Fruit fly (Drosophila melanogaster) whole organism, larva: Measurements from ENCODE around the gene temp.

Experiments used
- noc ChIP-seq: fragments of 200-800 bp; sonication (Bioruptor generic); optimal IDR thresholded peaks from 3 replicates; lab custom pipeline; 2019; ENCODE audit warnings: missing biosample characterization, mild to moderate bottlenecking, missing genetic modification characterization, moderate library complexity

The temp gene

DNA sequence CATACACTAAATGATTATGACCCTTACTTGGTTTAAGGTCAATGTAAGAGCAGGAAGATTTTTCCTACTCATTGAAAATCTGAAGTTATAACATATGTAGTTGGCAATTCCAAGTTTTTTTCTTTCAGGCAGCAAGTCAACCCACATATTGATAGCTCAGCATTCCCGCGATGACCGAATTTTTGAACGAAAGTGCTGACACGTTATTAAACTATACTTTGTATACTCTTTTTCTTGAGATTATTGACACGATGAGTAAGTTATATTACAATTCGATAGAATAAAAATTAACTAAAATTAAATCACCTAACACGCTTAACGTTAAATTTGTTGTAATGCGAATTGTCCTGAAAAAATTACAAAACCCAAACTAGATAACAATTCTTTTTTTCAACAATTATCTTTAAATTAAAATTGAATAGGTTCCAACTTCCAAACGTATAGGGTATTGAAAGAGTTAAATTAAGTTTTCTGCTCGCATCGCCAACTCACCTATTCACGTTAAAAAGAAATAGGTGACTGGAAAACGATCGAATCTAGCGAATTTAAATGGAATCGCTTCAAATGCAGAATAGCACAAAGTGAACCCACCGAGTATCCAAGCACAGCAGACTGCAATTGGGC is 13.0 kb upstream of the temp start, which contains the start of gene Vml:
Vml (plus strand) TSS at position 574 of the 624 bp plus-strand sequence.
- no peak for TF ChIP-seq noc (tag; lab: Kevin White, UChicago)

DNA sequence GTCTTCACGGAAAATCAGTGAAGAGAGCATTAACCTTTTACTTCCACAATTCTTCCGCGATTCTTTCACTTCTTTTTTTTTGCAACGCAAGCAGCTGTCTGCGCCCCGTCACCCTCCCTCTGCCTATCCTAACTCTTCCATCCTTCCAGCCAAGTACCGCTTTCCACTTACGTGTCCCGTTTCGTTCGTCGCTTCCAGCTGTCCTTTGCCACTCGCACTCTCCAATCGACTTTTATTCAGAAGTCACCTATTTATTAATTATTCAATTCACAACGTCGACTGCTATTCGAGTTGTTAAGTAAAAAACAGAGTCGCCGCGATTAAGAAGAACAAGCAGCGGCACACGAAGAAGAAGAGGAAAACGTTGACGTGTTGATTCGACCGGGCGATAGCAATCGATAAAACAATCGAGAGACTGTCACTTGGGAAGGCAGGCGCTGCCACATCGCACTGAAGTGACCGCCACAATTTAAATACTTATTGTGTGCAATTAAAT is 12.4 kb upstream of the temp start, which contains the start of gene Grp170:
Grp170 (minus strand) TSS at position 365 of the 496 bp plus-strand sequence.
- peak; percentile 32 for TF ChIP-seq noc (tag; lab: Kevin White, UChicago)

DNA sequence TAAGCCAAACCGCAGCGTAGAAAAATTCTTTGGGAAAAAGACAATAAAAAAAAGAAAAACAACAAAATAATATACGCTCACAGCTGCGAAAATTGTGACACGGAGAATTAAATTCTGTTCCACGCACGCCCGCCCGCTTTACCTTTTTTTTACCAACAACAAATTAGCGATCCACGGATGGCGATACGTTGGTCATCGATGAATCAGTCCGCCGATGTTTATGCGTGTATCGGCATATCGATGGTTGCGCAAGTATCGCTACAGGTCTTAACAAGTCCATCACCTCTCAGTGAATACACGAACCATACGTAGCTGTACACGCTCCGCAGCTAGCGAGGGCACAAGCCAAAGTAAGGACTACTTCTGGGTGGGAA is 8.2 kb upstream of the temp start, which contains the start of gene CG2924:
CG2924 (minus strand) TSS at position 205 of the 374 bp plus-strand sequence.
- TF ChIP-seq noc (tag; lab: Kevin White, UChicago), result peak; percentile 10

DNA sequence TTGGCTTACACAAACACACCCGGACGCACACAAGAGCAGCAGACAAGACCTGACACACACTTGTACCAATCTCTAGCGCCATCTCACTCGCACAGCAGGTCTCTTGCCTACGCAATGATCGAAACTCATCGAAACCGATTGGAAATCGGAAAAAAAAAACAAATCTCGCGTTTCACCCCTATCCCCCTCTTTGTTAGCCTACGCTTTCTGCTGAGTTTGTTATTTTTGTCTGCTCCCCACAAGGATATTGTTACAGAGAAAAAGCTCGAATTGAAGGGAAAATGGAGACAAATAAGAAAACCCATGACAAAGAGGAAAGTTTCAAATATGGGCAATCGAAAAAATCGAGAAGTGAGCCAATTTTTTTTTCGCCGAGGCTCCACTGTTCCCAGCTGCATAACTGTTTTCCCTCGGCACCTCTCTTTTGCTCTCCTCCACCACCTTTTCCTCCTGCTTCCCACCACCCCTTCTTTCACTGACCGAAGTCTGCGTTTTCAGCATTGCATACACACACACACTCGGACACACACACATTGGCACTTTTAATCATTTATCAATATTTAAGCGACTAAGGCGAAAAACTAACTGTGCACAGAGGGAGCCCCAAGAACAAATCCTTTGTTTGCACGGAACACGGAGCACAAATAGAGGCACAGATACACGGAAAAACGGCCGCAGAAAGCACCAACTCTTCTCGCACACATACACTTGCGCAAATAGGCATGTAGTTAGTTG is 7.7 kb upstream of the temp start:
- no peak for TF ChIP-seq noc (tag; lab: Kevin White, UChicago)

DNA sequence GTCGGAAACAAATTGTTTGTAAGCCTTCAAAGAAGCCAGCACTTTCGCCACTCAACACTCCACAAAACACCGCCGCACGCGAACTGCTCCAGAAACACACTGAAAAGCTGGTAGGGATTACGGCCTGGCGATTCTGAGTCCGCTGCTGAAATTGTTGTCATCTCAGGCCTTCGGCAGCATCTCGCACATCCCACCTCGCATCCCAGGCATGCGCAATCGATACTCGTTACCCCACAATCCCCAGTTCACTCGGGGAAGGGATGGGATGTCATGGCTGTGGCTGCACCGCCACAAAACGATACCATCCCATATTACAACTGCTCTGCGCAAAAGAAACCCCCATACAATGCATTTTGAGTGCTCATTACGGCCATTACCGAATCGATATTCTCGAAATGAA is 2.6 kb downstream of the temp start, which contains the start of gene CG3078:
CG3078 (minus strand) TSS at position 101 of the 400 bp plus-strand sequence.
- no peak for TF ChIP-seq noc (tag; lab: Kevin White, UChicago)

DNA sequence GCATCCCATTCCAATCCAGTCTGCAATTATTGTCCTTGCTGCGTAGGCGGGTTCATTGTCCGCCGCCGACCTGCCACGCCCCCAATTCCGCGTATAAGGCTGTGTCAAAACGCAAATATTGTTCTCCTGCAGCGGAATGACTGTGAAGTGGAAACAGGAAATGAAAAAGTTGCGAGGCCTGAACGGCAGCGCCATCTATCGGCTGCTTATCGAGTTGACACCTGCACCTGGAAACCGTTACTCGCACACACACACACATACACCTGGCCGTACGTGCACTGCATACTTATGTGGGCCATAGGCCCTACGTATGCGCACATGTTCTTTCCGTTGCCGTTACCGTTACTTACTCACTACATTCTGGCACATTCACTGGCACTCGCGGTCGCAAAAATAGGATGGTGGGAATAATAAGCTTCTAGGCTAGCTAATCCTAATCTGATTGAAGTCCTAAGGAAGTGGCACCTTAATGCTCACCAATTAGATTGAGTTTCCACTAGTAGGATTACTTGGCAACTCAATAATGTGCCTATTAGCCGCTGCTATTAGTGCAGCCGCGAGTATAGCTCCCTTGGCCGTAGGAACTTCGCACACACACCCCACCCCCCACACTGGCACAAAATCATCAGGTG is 3.6 kb downstream of the temp start:
- no peak for TF ChIP-seq noc (tag; lab: Kevin White, UChicago)

DNA sequence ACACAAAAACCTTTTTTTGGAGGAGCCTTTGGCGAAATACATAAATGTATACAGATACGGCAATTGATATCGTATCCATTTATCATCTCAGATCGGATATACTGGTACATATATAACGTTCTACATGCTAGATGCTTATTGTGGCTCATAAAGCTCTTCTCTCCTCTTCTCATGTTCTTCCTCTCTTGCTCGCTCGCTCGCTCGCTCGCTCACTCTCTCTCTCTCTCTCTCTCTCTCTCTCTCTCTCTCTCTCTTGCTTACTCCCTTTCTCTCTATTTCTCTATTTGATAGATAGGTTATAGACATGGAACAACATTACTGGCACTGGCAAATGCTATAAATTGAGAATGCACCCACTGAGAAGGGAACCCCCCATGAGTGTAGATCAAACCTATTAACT is 7.3 kb downstream of the temp start:
- no peak for TF ChIP-seq noc (tag; lab: Kevin White, UChicago)

DNA sequence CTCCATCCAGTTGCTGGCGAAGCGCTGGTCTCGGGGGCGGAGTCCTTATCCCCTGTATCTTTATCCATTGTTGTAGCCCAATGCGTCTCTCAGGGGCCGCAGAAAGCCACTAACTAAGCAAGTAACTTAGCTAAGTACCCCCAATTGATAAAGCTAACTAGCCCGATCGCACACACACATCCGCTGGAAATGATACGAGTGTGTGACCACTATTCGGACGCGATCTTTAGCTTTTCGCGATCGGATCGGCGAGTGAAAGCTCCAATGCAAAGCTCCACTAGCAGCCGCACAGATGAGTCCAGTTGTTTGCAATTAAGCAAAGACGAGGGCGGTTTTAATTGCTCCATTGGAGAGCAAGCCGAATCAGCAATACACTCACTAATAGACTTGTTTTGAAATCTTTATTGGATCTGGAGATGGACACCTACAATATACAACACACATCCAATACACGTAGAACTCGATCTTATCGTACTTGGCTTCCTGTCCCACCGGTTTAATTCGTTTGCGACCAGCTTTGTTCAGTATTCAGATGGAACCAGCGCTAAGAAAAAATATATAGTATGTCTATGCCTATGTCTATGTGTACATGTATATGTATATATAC is 8.2 kb downstream of the temp start, which contains the start of gene CG3091:
CG3091 (minus strand) TSS at position 178 of the 607 bp plus-strand sequence.
- TF ChIP-seq noc (tag; lab: Kevin White, UChicago), result no peak

DNA sequence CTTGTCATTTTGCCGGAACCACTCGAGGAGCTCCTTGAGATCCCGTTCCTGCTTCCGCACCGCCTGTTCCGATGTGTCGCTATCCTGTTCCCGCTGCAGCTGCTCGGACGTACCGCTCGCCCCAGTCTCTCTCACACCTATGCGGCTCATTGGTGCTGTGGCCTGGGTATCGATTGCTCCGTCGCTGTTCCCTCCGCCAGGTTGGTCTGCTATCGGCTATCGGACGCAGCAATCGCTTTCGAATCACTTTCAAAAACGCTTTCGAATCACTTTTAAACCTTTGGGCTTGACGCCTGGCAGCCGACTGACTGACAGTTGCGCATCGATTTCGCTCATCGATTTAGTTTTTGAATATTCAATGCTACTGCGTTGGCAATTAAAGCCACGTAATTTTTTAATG is 10.6 kb downstream of the temp start, which contains the start of gene CG3191:
CG3191 (minus strand) TSS at position 306 of the 400 bp plus-strand sequence.
- TF ChIP-seq noc (tag; lab: Kevin White, UChicago), result no peak

DNA sequence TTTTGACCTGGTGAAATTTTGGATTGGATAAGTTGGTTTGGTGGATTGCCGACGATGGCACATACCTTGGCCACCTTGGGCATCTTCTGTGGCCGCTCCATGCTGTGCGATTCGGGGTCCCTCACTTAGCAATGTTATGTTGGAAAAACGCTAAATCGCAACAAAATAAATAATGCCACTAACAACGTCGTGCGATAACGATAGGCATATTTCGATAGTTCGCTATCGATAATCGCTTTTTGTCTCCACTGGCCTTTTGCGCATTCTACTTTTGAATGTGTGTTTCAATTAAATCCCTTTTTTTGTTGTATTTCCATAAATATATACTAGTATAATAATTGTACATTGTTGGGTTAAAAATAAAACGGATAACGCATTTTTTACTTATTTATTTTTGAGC is 12.6 kb downstream of the temp start, which contains the start of gene crn:
crn (minus strand) TSS at position 221 of the 400 bp plus-strand sequence.
- no peak for TF ChIP-seq noc (tag; lab: Kevin White, UChicago)

DNA sequence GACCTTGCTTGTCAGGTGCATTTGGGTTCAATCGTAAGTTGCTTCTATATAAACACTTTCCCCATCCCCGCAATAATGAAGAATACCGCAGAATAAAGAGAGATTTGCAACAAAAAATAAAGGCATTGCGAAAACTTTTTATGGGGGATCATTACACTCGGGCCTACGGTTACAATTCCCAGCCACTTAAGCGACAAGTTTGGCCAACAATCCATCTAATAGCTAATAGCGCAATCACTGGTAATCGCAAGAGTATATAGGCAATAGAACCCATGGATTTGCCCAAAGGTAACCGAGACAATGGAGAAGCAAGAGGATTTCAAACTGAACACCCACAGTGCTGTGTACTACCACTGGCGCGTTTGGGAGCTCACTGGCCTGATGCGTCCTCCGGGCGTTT is 16.4 kb downstream of the temp start, which contains the start of gene Or2a:
Or2a (plus strand) TSS at position 301 of the 400 bp plus-strand sequence.
- no peak for TF ChIP-seq noc (tag; lab: Kevin White, UChicago)

DNA sequence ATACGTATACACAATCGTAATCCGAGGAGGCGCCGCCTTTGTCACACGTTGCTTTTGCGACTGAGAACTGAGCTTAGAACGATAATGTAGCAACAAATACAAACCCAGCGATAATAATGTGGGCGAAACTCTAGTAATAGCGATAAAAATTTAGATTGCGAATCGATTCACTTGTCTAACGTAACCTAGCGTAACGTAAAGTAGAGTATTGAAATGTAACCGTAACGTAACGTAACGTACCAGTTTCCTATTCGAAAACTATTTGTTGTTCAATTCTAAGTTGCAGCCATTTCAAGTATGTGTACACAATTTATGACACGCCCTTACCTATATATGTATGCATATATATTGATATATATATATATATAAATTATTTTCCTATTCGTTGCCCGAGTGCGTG is 17.6 kb downstream of the temp start:
- no peak for TF ChIP-seq noc (tag; lab: Kevin White, UChicago)

DNA sequence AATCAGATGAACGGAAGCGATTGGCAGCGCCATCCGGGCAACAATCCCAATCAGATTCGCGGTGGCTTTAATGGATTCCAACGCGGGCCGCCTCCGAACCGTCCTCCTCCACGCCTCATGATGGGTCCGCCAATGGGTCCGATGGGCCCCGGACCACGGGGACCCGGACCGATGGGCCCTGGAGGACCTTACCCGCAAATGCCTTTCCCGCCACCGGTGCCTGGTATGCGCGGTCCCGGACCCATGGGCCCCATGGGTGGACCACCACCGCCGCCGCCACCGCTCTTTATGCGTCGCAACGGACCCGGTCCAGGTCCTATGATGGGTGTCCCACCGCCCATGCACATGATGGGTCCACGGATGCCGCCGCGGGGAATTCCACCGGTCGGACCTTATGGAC is 19.4 kb downstream of the temp start:
- TF ChIP-seq noc (tag; lab: Kevin White, UChicago), result no peak

DNA sequence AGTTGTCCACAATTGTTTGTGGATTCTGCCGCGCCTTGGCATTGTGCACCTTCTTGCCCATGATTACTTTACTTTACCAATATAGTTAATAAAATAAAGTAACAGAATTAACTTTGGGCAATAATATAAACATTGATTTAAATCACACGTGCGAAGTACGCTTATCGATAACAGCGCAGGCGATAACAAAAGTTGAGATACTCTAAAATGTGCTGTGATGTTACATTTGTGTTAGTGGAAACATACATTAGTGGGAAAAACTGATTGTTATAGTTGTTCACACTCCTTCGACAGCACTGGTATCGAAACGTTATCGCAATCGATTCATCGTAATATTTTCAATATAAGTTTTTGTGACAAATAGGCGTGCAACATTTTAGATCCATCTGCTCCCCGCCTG is 20.5 kb downstream of the temp start, which contains the start of gene kz:
kz (minus strand) TSS at position 194 of the 400 bp plus-strand sequence.
- no peak for TF ChIP-seq noc (tag; lab: Kevin White, UChicago)

DNA sequence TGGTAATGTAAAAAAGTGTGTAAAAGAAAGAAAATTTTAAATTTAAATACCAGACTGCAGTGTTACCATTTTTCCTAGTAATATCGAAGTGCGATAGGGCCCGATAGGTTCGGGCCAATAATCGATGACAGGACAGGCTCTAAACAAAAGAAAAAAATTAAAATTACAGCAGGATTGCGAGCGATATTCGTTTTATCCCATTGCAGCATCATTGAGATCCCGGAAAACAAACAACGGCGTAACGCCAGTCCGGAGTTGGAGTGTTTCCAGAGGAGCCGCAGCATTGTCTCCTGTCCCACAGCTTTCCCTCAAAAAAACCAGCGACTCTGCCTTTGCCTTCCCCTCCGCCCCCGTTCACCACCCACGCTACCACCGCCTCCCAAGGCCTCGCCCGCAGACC is 37.2 kb downstream of the temp start, which contains the start of gene pcx:
pcx (plus strand) TSS at position 159 of the 400 bp plus-strand sequence.
- no peak for TF ChIP-seq noc (tag; lab: Kevin White, UChicago)
